Worm (Caenorhabditis elegans) whole organism, L4 larva: ENCODE measurements around the gene sto-2.

Experiments
- F26F4.8 ChIP-seq: fragments of 200-800 bp; sonication (Bioruptor generic); conservative IDR thresholded peaks from 2 replicates; pipeline ENCODE4 v1.3.6; 2022; ENCODE audit warnings: missing genetic modification characterization, missing compliant biosample characterization
- F37D6.2 ChIP-seq: sonication (generic microtip); optimal IDR thresholded peaks from 2 replicates; lab custom pipeline; 2016; ENCODE audit warnings: mild to moderate bottlenecking, missing genetic modification characterization, missing compliant biosample characterization
- F49E8.2 ChIP-seq: sonication (generic microtip); optimal IDR thresholded peaks from 2 replicates; lab custom pipeline; 2016; ENCODE audit warnings: missing compliant biosample characterization, mild to moderate bottlenecking, missing genetic modification characterization, borderline replicate concordance
- R02D3.7 ChIP-seq: fragments of 150-350 bp; sonication (generic microtip); optimal IDR thresholded peaks from 3 replicates; lab custom pipeline; 2014; ENCODE audit warnings: missing biosample characterization, missing genetic modification characterization
- T20F7.1 ChIP-seq: fragments of 200-800 bp; sonication (Bioruptor generic); optimal IDR thresholded peaks from 2 replicates; lab custom pipeline; 2018; ENCODE audit warnings: mild to moderate bottlenecking, missing genetic modification characterization, missing compliant biosample characterization
- Y5F2A.4 ChIP-seq: fragments of 200-800 bp; sonication (Bioruptor generic); optimal IDR thresholded peaks from 2 replicates; lab custom pipeline; 2018; ENCODE audit warnings: mild to moderate bottlenecking, missing genetic modification characterization, missing compliant biosample characterization
- Y75B8A.6 ChIP-seq: fragments of 200-800 bp; sonication (Bioruptor generic); IDR thresholded peaks from 2 replicates; pipeline ENCODE4 v1.3.6; 2022; ENCODE audit warnings: missing genetic modification reagents, missing genetic modification characterization, missing compliant biosample characterization
- ZK337.2 ChIP-seq: fragments of 200-800 bp; sonication (Bioruptor generic); IDR thresholded peaks from 2 replicates; pipeline ENCODE4 v1.3.6; 2022; ENCODE audit warnings: missing genetic modification reagents, missing genetic modification characterization, missing compliant biosample characterization
- attf-4 ChIP-seq: sonication (generic microtip); optimal IDR thresholded peaks from 3 replicates; lab custom pipeline; 2017; ENCODE audit warnings: missing biosample characterization, missing genetic modification characterization
- ceh-20 ChIP-seq: fragments of 200-800 bp; sonication (Bioruptor generic); IDR thresholded peaks from 2 replicates; pipeline ENCODE4 v1.3.6; 2022; ENCODE audit warnings: missing genetic modification reagents, missing genetic modification characterization, missing compliant biosample characterization
- ceh-62 ChIP-seq: sonication (generic microtip); optimal IDR thresholded peaks from 2 replicates; lab custom pipeline; 2017; ENCODE audit warnings: missing biosample characterization, missing genetic modification characterization
- dmd-8 ChIP-seq: fragments of 200-800 bp; sonication (Bioruptor generic); IDR thresholded peaks from 2 replicates; pipeline ENCODE4 v1.3.6; 2022; ENCODE audit warnings: missing genetic modification characterization, missing compliant biosample characterization
- dmd-9 ChIP-seq: fragments of 200-800 bp; sonication (Bioruptor generic); IDR thresholded peaks from 2 replicates; pipeline ENCODE4 v1.3.6; 2022; ENCODE audit warnings: missing genetic modification reagents, missing genetic modification characterization, missing compliant biosample characterization
- duxl-1 ChIP-seq: sonication (generic microtip); optimal IDR thresholded peaks from 2 replicates; lab custom pipeline; 2016; ENCODE audit warnings: mild to moderate bottlenecking, missing genetic modification characterization, moderate library complexity, missing compliant biosample characterization; ENCODE audit not compliant: poor library complexity
- dve-1 ChIP-seq: sonication (generic microtip); optimal IDR thresholded peaks from 2 replicates; lab custom pipeline; 2017; ENCODE audit warnings: antibody characterized with exemption, mild to moderate bottlenecking, missing genetic modification characterization, missing compliant biosample characterization; ENCODE audit not compliant: insufficient read depth
- egl-27 ChIP-seq: sonication (generic microtip); optimal IDR thresholded peaks from 3 replicates; lab custom pipeline; 2017; ENCODE audit warnings: missing biosample characterization, missing genetic modification reagents, missing genetic modification characterization
- fos-1 ChIP-seq: fragments of 150-350 bp; optimal IDR thresholded peaks from 2 replicates; lab custom pipeline; 2014; ENCODE audit warnings: missing biosample characterization, missing genetic modification characterization
- gei-8 ChIP-seq: fragments of 200-800 bp; sonication (Bioruptor generic); optimal IDR thresholded peaks from 2 replicates; lab custom pipeline; 2018; ENCODE audit warnings: mild to moderate bottlenecking, missing genetic modification characterization, missing compliant biosample characterization
- hmg-1.1 ChIP-seq: fragments of 200-800 bp; sonication (Bioruptor generic); IDR thresholded peaks from 2 replicates; pipeline ENCODE4 v1.3.6; 2022; ENCODE audit warnings: missing genetic modification reagents, missing genetic modification characterization, missing compliant biosample characterization
- lin-1 ChIP-seq: fragments of 200-800 bp; sonication (Bioruptor generic); IDR thresholded peaks from 2 replicates; pipeline ENCODE4 v1.3.6; 2022; ENCODE audit warnings: missing genetic modification reagents, missing genetic modification characterization, missing compliant biosample characterization
- lin-15B ChIP-seq: fragments of 150-350 bp; sonication (generic microtip); optimal IDR thresholded peaks from 3 replicates; lab custom pipeline; 2014; ENCODE audit warnings: missing biosample characterization, missing genetic modification characterization
- lin-29 ChIP-seq: fragments of 200-800 bp; sonication (Bioruptor generic); IDR thresholded peaks from 2 replicates; pipeline ENCODE4 v1.3.6; 2022; ENCODE audit warnings: missing genetic modification reagents, missing genetic modification characterization, missing compliant biosample characterization
- lir-3 ChIP-seq: sonication (generic microtip); optimal IDR thresholded peaks from 2 replicates; lab custom pipeline; 2016; ENCODE audit warnings: mild to moderate bottlenecking, missing genetic modification characterization, missing compliant biosample characterization
- madf-5 ChIP-seq, 2 experiments: fragments of 200-800 bp; sonication (Bioruptor generic); IDR thresholded peaks; 2 replicates each; pipeline ENCODE4 v1.3.6; 2022; ENCODE audit warnings: missing compliant biosample characterization in 2 of 2, missing genetic modification characterization in 2 of 2
- mdl-1 ChIP-seq, 2 experiments: fragments of 150-350 bp in 1 of 2; sonication (generic microtip) in 1 of 2; optimal IDR thresholded peaks; 2 replicates each; lab custom pipeline; 2014 to 2017; ENCODE audit warnings: missing biosample characterization in 2 of 2, missing genetic modification characterization in 2 of 2
- mdt-29 ChIP-seq: fragments of 200-800 bp; sonication (Bioruptor generic); IDR thresholded peaks from 2 replicates; pipeline ENCODE4 v1.3.6; 2022; ENCODE audit warnings: missing genetic modification reagents, missing genetic modification characterization, missing compliant biosample characterization
- mep-1 ChIP-seq: fragments of 150-350 bp; sonication (generic microtip); optimal IDR thresholded peaks from 3 replicates; lab custom pipeline; 2014; ENCODE audit warnings: missing biosample characterization, missing genetic modification characterization
- mes-2 ChIP-seq: sonication (generic microtip); optimal IDR thresholded peaks from 2 replicates; lab custom pipeline; 2016; ENCODE audit warnings: missing genotype, mild to moderate bottlenecking, missing genetic modification characterization, missing compliant biosample characterization; ENCODE audit not compliant: poor library complexity, severe bottlenecking
- mxl-2 ChIP-seq: fragments of 200-800 bp; sonication (Bioruptor generic); conservative IDR thresholded peaks from 2 replicates; pipeline ENCODE4 v1.3.6; 2022; ENCODE audit warnings: missing genetic modification reagents, missing genetic modification characterization, missing compliant biosample characterization
- nhr-102 ChIP-seq: sonication (generic microtip); optimal IDR thresholded peaks from 2 replicates; lab custom pipeline; 2016; ENCODE audit warnings: mild to moderate bottlenecking, missing genetic modification characterization, moderate library complexity, missing compliant biosample characterization
- nhr-11 ChIP-seq: fragments of 150-350 bp; optimal IDR thresholded peaks from 2 replicates; lab custom pipeline; 2014; ENCODE audit warnings: missing biosample characterization, missing genetic modification characterization
- nhr-111 ChIP-seq: fragments of 200-800 bp; sonication (Bioruptor generic); optimal IDR thresholded peaks from 2 replicates; lab custom pipeline; 2018; ENCODE audit warnings: mild to moderate bottlenecking, missing genetic modification characterization, missing compliant biosample characterization
- nhr-237 ChIP-seq: sonication (generic microtip); optimal IDR thresholded peaks from 2 replicates; lab custom pipeline; 2017; ENCODE audit warnings: missing biosample characterization, missing genetic modification characterization
- nhr-28 ChIP-seq: fragments of 150-350 bp; optimal IDR thresholded peaks from 2 replicates; lab custom pipeline; 2014; ENCODE audit warnings: missing biosample characterization, missing genetic modification characterization
- nhr-48 ChIP-seq: sonication (generic microtip); optimal IDR thresholded peaks from 2 replicates; lab custom pipeline; 2016; ENCODE audit warnings: mild to moderate bottlenecking, missing genetic modification characterization, missing compliant biosample characterization
- nhr-76 ChIP-seq: fragments of 150-350 bp; optimal IDR thresholded peaks from 2 replicates; lab custom pipeline; 2014; ENCODE audit warnings: missing biosample characterization, missing genetic modification characterization
- nhr-77 ChIP-seq: fragments of 150-350 bp; optimal IDR thresholded peaks from 2 replicates; lab custom pipeline; 2014; ENCODE audit warnings: missing biosample characterization, missing genetic modification characterization
- rbr-2 ChIP-seq: sonication (generic microtip); optimal IDR thresholded peaks from 2 replicates; lab custom pipeline; 2016; ENCODE audit warnings: missing genotype, missing genetic modification characterization, missing compliant biosample characterization
- sdz-12 ChIP-seq: fragments of 200-800 bp; sonication (Bioruptor generic); optimal IDR thresholded peaks from 2 replicates; lab custom pipeline; 2018; ENCODE audit warnings: mild to moderate bottlenecking, missing genetic modification characterization, missing compliant biosample characterization
- snpc-4 ChIP-seq: fragments of 150-350 bp; optimal IDR thresholded peaks from 2 replicates; lab custom pipeline; 2014; ENCODE audit warnings: missing biosample characterization, missing genetic modification characterization
- tag-97 ChIP-seq: fragments of 200-800 bp; sonication (Bioruptor generic); IDR thresholded peaks from 2 replicates; pipeline ENCODE4 v1.3.6; 2022; ENCODE audit warnings: missing genetic modification characterization, missing compliant biosample characterization
- tra-1 ChIP-seq: fragments of 200-800 bp; sonication (Bioruptor generic); IDR thresholded peaks from 2 replicates; pipeline ENCODE4 v1.3.6; 2022; ENCODE audit warnings: missing genetic modification reagents, missing genetic modification characterization, missing compliant biosample characterization
- unc-62 ChIP-seq, 3 experiments: fragments of 150-350 bp in 1 of 3; sonication (generic microtip); optimal IDR thresholded peaks in 2 of 3; peaks in 1 of 3; 1 replicate in 1 of 3; 2 replicates in 2 of 3; lab custom pipeline; 2014 to 2017; ENCODE audit warnings: missing biosample characterization in 3 of 3, missing genetic modification characterization in 3 of 3, missing genetic modification reagents in 3 of 3, missing genotype in 1 of 3
- vab-7 ChIP-seq: fragments of 200-800 bp; sonication (Bioruptor generic); IDR thresholded peaks from 2 replicates; pipeline ENCODE4 v1.3.6; 2022; ENCODE audit warnings: missing genetic modification reagents, missing genetic modification characterization, missing compliant biosample characterization
- zip-2 ChIP-seq: fragments of 150-350 bp; optimal IDR thresholded peaks from 2 replicates; lab custom pipeline; 2014; ENCODE audit warnings: missing biosample characterization, missing genetic modification characterization
- ztf-11 ChIP-seq: fragments of 150-350 bp; optimal IDR thresholded peaks from 2 replicates; lab custom pipeline; 2014; ENCODE audit warnings: missing biosample characterization, missing genetic modification characterization

sto-2 gene

ce11 chrX:5321563-5321962, 1.6 kb downstream of the sto-2 start:
- TF ChIP-seq dve-1 (tag; lab: Kevin White, UChicago) (no peak), duxl-1 (tag; lab: Kevin White, UChicago) (no peak), rbr-2 (tag; lab: Kevin White, UChicago) (no peak), dmd-8 (GFP tag; lab: Robert Waterston, UW) (no peak), egl-27 (tag; lab: Kevin White, UChicago) (no peak), Y5F2A.4 (GFP tag; lab: Kevin White, UChicago) (no peak)

- no peak for TF ChIP-seq R02D3.7
- peak; percentile 15 for TF ChIP-seq snpc-4 (tag; lab: Kevin White, UChicago)
- TF ChIP-seq F49E8.2 (tag; lab: Kevin White, UChicago) = no peak
- peak; percentile 58 for TF ChIP-seq dve-1 (tag; lab: Kevin White, UChicago)
- TF ChIP-seq F26F4.8 (GFP tag; lab: Robert Waterston, UW) = peak; percentile 79; the same call in 1 of the 2 replicates
- TF ChIP-seq nhr-48 (tag; lab: Kevin White, UChicago) = peak; percentile 53
- peak; percentile 55 for TF ChIP-seq lir-3 (tag; lab: Kevin White, UChicago)
- TF ChIP-seq fos-1 = no peak
- peak; percentile 64; the same call in 1 of the 2 replicates for TF ChIP-seq mxl-2 (GFP tag; lab: Robert Waterston, UW)
- peak; percentile 33; the same call in 1 of the 2 replicates for TF ChIP-seq lin-29
- peak; percentile 61; the same call in 1 of the 2 replicates for TF ChIP-seq ZK337.2
- TF ChIP-seq nhr-11 = no peak
- peak; percentile 13 for TF ChIP-seq nhr-28 (tag; lab: Kevin White, UChicago)
- peak; percentile 88 for TF ChIP-seq hmg-1.1 (GFP tag; lab: Robert Waterston, UW)
- TF ChIP-seq ztf-11 (tag; lab: Kevin White, UChicago) = no peak
- TF ChIP-seq nhr-77 (tag; lab: Kevin White, UChicago) = no peak
- 0 out of 4 replicates have a peak, but pooled peaks of 1 of the 2 experiments have one; percentile 53 for TF ChIP-seq madf-5 (GFP tag; IDR thresholded peaks at IDR 0.05; lab: Robert Waterston, UW)
- TF ChIP-seq lin-1 (GFP tag; lab: Robert Waterston, UW) = peak; percentile 67; the same call in 1 of the 2 replicates
- TF ChIP-seq dmd-9 = peak; percentile 64; the same call in 1 of the 2 replicates
- TF ChIP-seq tra-1 (GFP tag; lab: Robert Waterston, UW) = 0 out of 2 replicates have a peak, but pooled peaks have one; percentile 31
- TF ChIP-seq nhr-237 (tag; lab: Kevin White, UChicago) = no peak
- TF ChIP-seq duxl-1 (tag; lab: Kevin White, UChicago) = no peak
- peak; percentile 61 for TF ChIP-seq rbr-2 (tag; lab: Kevin White, UChicago)
- peak; percentile 39 for TF ChIP-seq zip-2 (tag; lab: Kevin White, UChicago)
- TF ChIP-seq sdz-12 (GFP tag; lab: Kevin White, UChicago) = peak; percentile 58
- no peak for TF ChIP-seq mdl-1 (tag; optimal IDR thresholded peaks at IDR 0.05; lab: Kevin White, UChicago)
- 0 out of 2 replicates have a peak, but pooled peaks have one; percentile 60 for TF ChIP-seq ceh-20 (GFP tag; lab: Robert Waterston, UW)
- peak; percentile 33; the same call in 1 of the 2 replicates for TF ChIP-seq mdt-29 (GFP tag; lab: Robert Waterston, UW)
- peak; percentile 51 for TF ChIP-seq F37D6.2
- no peak for TF ChIP-seq ceh-62 (tag; lab: Kevin White, UChicago)
- TF ChIP-seq nhr-111 (GFP tag; lab: Kevin White, UChicago) = peak; percentile 68
- TF ChIP-seq mes-2 = no peak
- TF ChIP-seq Y75B8A.6 (GFP tag; lab: Robert Waterston, UW) = 0 out of 2 replicates have a peak, but pooled peaks have one; percentile 13
- peak; percentile 72; the same call in 1 of the 2 replicates for TF ChIP-seq vab-7 (GFP tag; lab: Robert Waterston, UW)
- TF ChIP-seq Y5F2A.4 (GFP tag; lab: Kevin White, UChicago) = peak; percentile 29
- TF ChIP-seq lin-15B (tag; lab: Kevin White, UChicago) = no peak
- peak; percentile 18 for TF ChIP-seq T20F7.1 (GFP tag; lab: Kevin White, UChicago)
- TF ChIP-seq gei-8 (GFP tag; lab: Kevin White, UChicago) = peak; percentile 65
- no peak for TF ChIP-seq nhr-76 (tag; lab: Kevin White, UChicago)
- TF ChIP-seq mep-1 (tag; lab: Kevin White, UChicago) = peak; percentile 39
- no peak for TF ChIP-seq nhr-102 (tag; lab: Kevin White, UChicago)
- no peak for TF ChIP-seq tag-97 (GFP tag; lab: Robert Waterston, UW)
- TF ChIP-seq attf-4 (tag; lab: Kevin White, UChicago) = peak; percentile 47
- TF ChIP-seq unc-62 (GFP tag; optimal IDR thresholded peaks at IDR 0.05 in 1 of 2; lab: Kevin White, UChicago) = peak in 1 of 2 experiments; percentile 96
- no peak for TF ChIP-seq unc-62 (tag; optimal IDR thresholded peaks at IDR 0.05; lab: Kevin White, UChicago)
Observed at ce11 chrX:5319214-5319838, 3.9 kb downstream of the sto-2 start.
